Worm (Caenorhabditis elegans): Measurements from ENCODE around the gene K06A4.2.

ce11 chrV:9485508-9485907 is 1.5 kb downstream of the K06A4.2 start:
- TF ChIP-seq him-1 (tag; optimal IDR thresholded peaks at IDR 0.05) (no peak), W03F9.2 (tag; optimal IDR thresholded peaks at IDR 0.05) (no peak), dao-5 (tag; optimal IDR thresholded peaks at IDR 0.05) (no peak)
